Fruit fly (Drosophila melanogaster) whole organism, wandering third instar larva: ENCODE measurements around the gene BG642312.
A peak's percentile ranks its signal among the peaks of the same experiment; 100 is the strongest.

Source experiments
- Abd-B ChIP-seq: fragments of >200 bp; optimal IDR thresholded peaks from 2 replicates; lab custom pipeline; 2017; ENCODE audit warnings: missing biosample characterization, missing genetic modification characterization
- CG32264 ChIP-seq: fragments of 200-800 bp; sonication (Bioruptor generic); optimal IDR thresholded peaks from 2 replicates; lab custom pipeline; 2016; ENCODE audit warnings: missing biosample characterization, missing genetic modification characterization
- CG9705 ChIP-seq: fragments of 200-800 bp; sonication (Bioruptor generic); optimal IDR thresholded peaks from 2 replicates; lab custom pipeline; 2018; ENCODE audit warnings: missing biosample characterization, mild to moderate bottlenecking, missing genetic modification characterization
- CrebA ChIP-seq: fragments of 200-800 bp; sonication (Bioruptor generic); optimal IDR thresholded peaks from 2 replicates; lab custom pipeline; 2016; ENCODE audit warnings: missing biosample characterization, mild to moderate bottlenecking, missing genetic modification characterization, borderline replicate concordance
- Dfd ChIP-seq: fragments of >200 bp; optimal IDR thresholded peaks from 2 replicates; lab custom pipeline; 2017; ENCODE audit warnings: missing biosample characterization, missing genetic modification characterization
- Dif ChIP-seq: fragments of 200-275, 200-300 bp; sonication (Bioruptor generic); optimal IDR thresholded peaks from 2 replicates; lab custom pipeline; 2018; ENCODE audit warnings: missing biosample characterization, missing genetic modification characterization; ENCODE audit not compliant: partially characterized antibody
- GATAd ChIP-seq: sonication (Bioruptor generic); optimal IDR thresholded peaks from 2 replicates; lab custom pipeline; 2016; ENCODE audit warnings: missing biosample characterization, missing genetic modification characterization
- HLH106 ChIP-seq: fragments of 200-800 bp; optimal IDR thresholded peaks from 3 replicates; lab custom pipeline; 2019; ENCODE audit warnings: missing biosample characterization, mild to moderate bottlenecking, missing genetic modification characterization, moderate library complexity
- Hnf4 ChIP-seq: fragments of 200-800 bp; sonication (Bioruptor generic); optimal IDR thresholded peaks from 2 replicates; lab custom pipeline; 2016; ENCODE audit warnings: missing biosample characterization, mild to moderate bottlenecking, missing genetic modification characterization
- Hr78 ChIP-seq: fragments of >200 bp; optimal IDR thresholded peaks from 2 replicates; lab custom pipeline; 2017; ENCODE audit warnings: missing biosample characterization, missing genetic modification characterization
- Hr83 ChIP-seq: fragments of 200-300 bp; sonication (Bioruptor generic); optimal IDR thresholded peaks from 2 replicates; lab custom pipeline; 2016; ENCODE audit warnings: missing biosample characterization, mild to moderate bottlenecking, missing genetic modification characterization, moderate library complexity; ENCODE audit not compliant: poor library complexity, severe bottlenecking
- Jra ChIP-seq: sonication (Bioruptor generic); optimal IDR thresholded peaks from 2 replicates; lab custom pipeline; 2016; ENCODE audit warnings: missing biosample characterization, missing genetic modification characterization
- Mio ChIP-seq: sonication (Bioruptor generic); optimal IDR thresholded peaks from 2 replicates; lab custom pipeline; 2016; ENCODE audit warnings: missing biosample characterization, missing genetic modification characterization
- Myc ChIP-seq: fragments of >200 bp; optimal IDR thresholded peaks from 2 replicates; lab custom pipeline; 2017
- N ChIP-seq: fragments of >200 bp; optimal IDR thresholded peaks from 2 replicates; lab custom pipeline; 2018; ENCODE audit warnings: missing biosample characterization, missing external identifiers, missing genetic modification characterization
- OdsH ChIP-seq: fragments of 200-800 bp; sonication (Bioruptor generic); optimal IDR thresholded peaks from 2 replicates; lab custom pipeline; 2016; ENCODE audit warnings: missing biosample characterization, mild to moderate bottlenecking, missing genetic modification characterization
- Rel ChIP-seq, 2 experiments: fragments of 200-800 bp; sonication (Bioruptor generic) in 1 of 2; optimal IDR thresholded peaks; 2 replicates in 1 of 2; 3 replicates in 1 of 2; lab custom pipeline; 2016 to 2019; ENCODE audit warnings: mild to moderate bottlenecking in 2 of 2, missing biosample characterization in 2 of 2, missing genetic modification characterization in 2 of 2, moderate library complexity in 1 of 2
- Sp1 ChIP-seq: fragments of 200-800 bp; sonication (Bioruptor generic); optimal IDR thresholded peaks from 3 replicates; lab custom pipeline; 2019; ENCODE audit warnings: missing biosample characterization, mild to moderate bottlenecking, missing genetic modification characterization, moderate library complexity
- Vsx2 ChIP-seq: fragments of 200-300, 225-300 bp; sonication (Bioruptor generic); optimal IDR thresholded peaks from 2 replicates; lab custom pipeline; 2018; ENCODE audit warnings: missing biosample characterization, missing genetic modification characterization; ENCODE audit not compliant: partially characterized antibody
- br ChIP-seq: fragments of 200-800 bp; sonication (Bioruptor generic); optimal IDR thresholded peaks from 2 replicates; lab custom pipeline; 2016; ENCODE audit warnings: missing biosample characterization, missing genetic modification characterization
- brk ChIP-seq: fragments of 200-800 bp; sonication (Bioruptor generic); optimal IDR thresholded peaks from 2 replicates; lab custom pipeline; 2016; ENCODE audit warnings: missing biosample characterization, mild to moderate bottlenecking, missing genetic modification characterization
- dl ChIP-seq, 2 experiments: fragments of 175-275, 200-275 bp in 1 of 2; fragments of 200-275 bp in 1 of 2; sonication (Bioruptor generic); optimal IDR thresholded peaks; lab custom pipeline; 2018; ENCODE audit warnings: mild to moderate bottlenecking in 2 of 2, missing biosample characterization in 2 of 2, missing genetic modification characterization in 2 of 2, moderate library complexity in 2 of 2; ENCODE audit not compliant: partially characterized antibody in 2 of 2, insufficient read depth in 1 of 2
- dmrt93B ChIP-seq: fragments of 200-800 bp; sonication (Bioruptor generic); optimal IDR thresholded peaks from 2 replicates; lab custom pipeline; 2018; ENCODE audit warnings: missing biosample characterization, mild to moderate bottlenecking, missing genetic modification characterization
- dsf ChIP-seq: sonication (Bioruptor generic); optimal IDR thresholded peaks from 2 replicates; lab custom pipeline; 2016; ENCODE audit warnings: missing biosample characterization, missing genetic modification characterization, borderline replicate concordance
- ey ChIP-seq: fragments of 200-800 bp; sonication (Bioruptor generic); optimal IDR thresholded peaks from 2 replicates; lab custom pipeline; 2016; ENCODE audit warnings: missing biosample characterization, missing genetic modification characterization
- foxo ChIP-seq, 2 experiments: fragments of 200-800 bp; sonication (Bioruptor generic); optimal IDR thresholded peaks; 2 replicates in 1 of 2; 3 replicates in 1 of 2; lab custom pipeline; 2016 to 2017; ENCODE audit warnings: missing biosample characterization in 2 of 2, missing genetic modification characterization in 2 of 2
- fru ChIP-seq: fragments of 200-800 bp; sonication (Bioruptor generic); optimal IDR thresholded peaks from 3 replicates; lab custom pipeline; 2016; ENCODE audit warnings: missing biosample characterization, mild to moderate bottlenecking, missing genetic modification characterization
- h ChIP-seq: fragments of 200-800 bp; sonication (Bioruptor generic); optimal IDR thresholded peaks from 3 replicates; lab custom pipeline; 2016; ENCODE audit warnings: missing biosample characterization, mild to moderate bottlenecking, missing genetic modification characterization
- jim ChIP-seq: fragments of 175-275, 200-325 bp; sonication (Bioruptor generic); optimal IDR thresholded peaks from 2 replicates; lab custom pipeline; 2016; ENCODE audit warnings: missing biosample characterization, mild to moderate bottlenecking, missing genetic modification characterization
- lola ChIP-seq: fragments of >200 bp; optimal IDR thresholded peaks from 2 replicates; lab custom pipeline; 2017; ENCODE audit warnings: missing biosample characterization, missing genetic modification characterization
- pan ChIP-seq: fragments of >200 bp; optimal IDR thresholded peaks from 2 replicates; lab custom pipeline; 2017
- psq ChIP-seq: fragments of 200-800 bp; sonication (Bioruptor generic); optimal IDR thresholded peaks from 3 replicates; lab custom pipeline; 2017; ENCODE audit warnings: missing biosample characterization, mild to moderate bottlenecking, missing genetic modification characterization, moderate library complexity
- rgr ChIP-seq: fragments of 200-800 bp; sonication (Bioruptor generic); optimal IDR thresholded peaks from 3 replicates; lab custom pipeline; 2016; ENCODE audit warnings: missing biosample characterization, mild to moderate bottlenecking, missing genetic modification characterization
- sage ChIP-seq: fragments of 200-800 bp; sonication (Bioruptor generic); optimal IDR thresholded peaks from 2 replicates; lab custom pipeline; 2016; ENCODE audit warnings: missing biosample characterization, mild to moderate bottlenecking, missing genetic modification characterization
- sv ChIP-seq: fragments of 200-800 bp; sonication (Bioruptor generic); optimal IDR thresholded peaks from 3 replicates; lab custom pipeline; 2016; ENCODE audit warnings: missing biosample characterization, missing genetic modification characterization
- tai ChIP-seq: sonication (Bioruptor generic); optimal IDR thresholded peaks from 2 replicates; lab custom pipeline; 2016; ENCODE audit warnings: missing biosample characterization, missing genetic modification characterization
- usp ChIP-seq: fragments of >200 bp; optimal IDR thresholded peaks from 2 replicates; lab custom pipeline; 2017; ENCODE audit warnings: missing biosample characterization, missing genetic modification characterization
- woc ChIP-seq: sonication (Bioruptor generic); optimal IDR thresholded peaks from 2 replicates; lab custom pipeline; 2016; ENCODE audit warnings: missing biosample characterization, mild to moderate bottlenecking, missing genetic modification characterization

The BG642312 gene

DNA sequence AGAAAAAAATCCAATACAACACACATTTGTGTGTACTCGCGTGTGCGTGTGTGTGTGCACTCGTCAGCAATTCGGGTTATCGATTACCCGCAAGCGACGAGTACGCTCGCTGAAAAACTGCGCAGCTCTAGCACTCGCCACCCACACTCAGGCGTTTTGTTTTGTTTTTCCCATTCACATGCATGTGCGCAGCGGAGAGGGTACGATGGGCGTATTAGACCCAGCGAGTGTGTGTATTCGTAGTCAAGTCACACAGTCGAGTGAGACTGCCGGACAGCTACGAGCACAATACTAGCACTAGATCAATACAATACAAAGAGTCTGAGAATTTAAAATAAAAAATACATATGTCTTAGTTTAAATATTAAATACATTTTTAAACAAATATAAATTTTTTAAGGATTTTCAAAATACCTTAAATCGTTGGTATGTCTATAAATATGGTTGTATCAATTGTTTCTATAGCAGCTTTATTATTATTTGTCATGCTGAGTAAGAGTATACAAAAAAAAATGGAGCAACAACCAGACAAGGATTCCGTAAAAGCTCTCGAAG is 48.2 kb downstream of the BG642312 start, which contains the start of the genes D19B and CG43293:
Gene D19B, minus strand, starts transcription at position 37 of the 555 bp plus-strand sequence.
Gene CG43293, plus strand, starts transcription at position 306 of the 555 bp plus-strand sequence.
- TF ChIP-seq GATAd (GFP tag; lab: Kevin White, UChicago) (peak; percentile 70), dsf (no peak), Hr83 (GFP tag; lab: Kevin White, UChicago) (peak; percentile 99), Rel (GFP tag; optimal IDR thresholded peaks at IDR 0.05; lab: Kevin White, UChicago) (no peak), Rel (tag; optimal IDR thresholded peaks at IDR 0.05; lab: Kevin White, UChicago) (peak; percentile 92), CG9705 (peak; percentile 52), sv (GFP tag; lab: Kevin White, UChicago) (peak; percentile 79), rgr (GFP tag; lab: Kevin White, UChicago) (peak; percentile 93), Hnf4 (GFP tag; lab: Kevin White, UChicago) (no peak), CG32264 (peak; percentile 54), usp (no peak), Sp1 (peak; percentile 74), tai (GFP tag; lab: Kevin White, UChicago) (no peak), h (GFP tag; lab: Kevin White, UChicago) (peak; percentile 87), psq (GFP tag; lab: Kevin White, UChicago) (peak; percentile 85), Jra (no peak), Abd-B (GFP tag; lab: Kevin White, UChicago) (no peak), N (no peak), dl (GFP tag; optimal IDR thresholded peaks at IDR 0.05; lab: Kevin White, UChicago; ENCODE audit: insufficient read depth in 1 of 2, partially characterized antibody in 2 of 2) (no peak), sage (GFP tag; lab: Kevin White, UChicago) (no peak), lola (no peak), Hr78 (no peak), CrebA (GFP tag; lab: Kevin White, UChicago) (no peak), Myc (lab: Kevin White, UChicago) (peak; percentile 78), HLH106 (peak; percentile 77), OdsH (GFP tag; lab: Kevin White, UChicago) (peak; percentile 81), dmrt93B (GFP tag; lab: Kevin White, UChicago) (peak; percentile 47), Mio (GFP tag; lab: Kevin White, UChicago) (peak; percentile 3), ey (GFP tag; lab: Kevin White, UChicago) (peak; percentile 80), pan (lab: Kevin White, UChicago) (no peak), foxo (GFP tag; optimal IDR thresholded peaks at IDR 0.05; lab: Kevin White, UChicago) (peak in 1 of 2 experiments; percentile 91), Vsx2 (GFP tag; lab: Kevin White, UChicago) (no peak), fru (GFP tag; lab: Kevin White, UChicago) (peak; percentile 80), jim (GFP tag; lab: Kevin White, UChicago) (peak; percentile 96), Dfd (GFP tag; lab: Kevin White, UChicago) (no peak), brk (no peak), Dif (peak; percentile 60), br (GFP tag; lab: Kevin White, UChicago) (peak; percentile 82), woc (GFP tag; lab: Kevin White, UChicago) (peak; percentile 91)
